Fruit fly (Drosophila melanogaster) Kc167 (cell line): Measurements from ENCODE around the gene Vps15.

Experiments
- Myc ChIP-seq: fragments of >200 bp; optimal IDR thresholded peaks from 2 replicates; lab custom pipeline; 2017; ENCODE audit warnings: missing external identifiers
- Sin3A ChIP-seq: fragments of >200 bp; optimal IDR thresholded peaks from 2 replicates; lab custom pipeline; 2018; ENCODE audit warnings: missing external identifiers
- h ChIP-seq: fragments of >200 bp; optimal IDR thresholded peaks from 3 replicates; lab custom pipeline; 2018; ENCODE audit warnings: missing external identifiers
- psq ChIP-seq: fragments of >200 bp; optimal IDR thresholded peaks from 2 replicates; lab custom pipeline; 2017; ENCODE audit warnings: missing external identifiers
- ttk ChIP-seq: sonication (Bioruptor generic); optimal IDR thresholded peaks from 2 replicates; lab custom pipeline; 2017; ENCODE audit warnings: missing external identifiers

dm6 chr3R:9264042-9264441 is 18.4 kb upstream of the Vps15 start, which contains the start of gene sage:
- TF ChIP-seq h (lab: Kevin White, UChicago) (no peak), ttk (lab: Kevin White, UChicago) (no peak), psq (lab: Kevin White, UChicago) (no peak), Sin3A (no peak), Myc (no peak)
